Fruit fly (Drosophila melanogaster): ENCODE data around the gene dikar.

DNA sequence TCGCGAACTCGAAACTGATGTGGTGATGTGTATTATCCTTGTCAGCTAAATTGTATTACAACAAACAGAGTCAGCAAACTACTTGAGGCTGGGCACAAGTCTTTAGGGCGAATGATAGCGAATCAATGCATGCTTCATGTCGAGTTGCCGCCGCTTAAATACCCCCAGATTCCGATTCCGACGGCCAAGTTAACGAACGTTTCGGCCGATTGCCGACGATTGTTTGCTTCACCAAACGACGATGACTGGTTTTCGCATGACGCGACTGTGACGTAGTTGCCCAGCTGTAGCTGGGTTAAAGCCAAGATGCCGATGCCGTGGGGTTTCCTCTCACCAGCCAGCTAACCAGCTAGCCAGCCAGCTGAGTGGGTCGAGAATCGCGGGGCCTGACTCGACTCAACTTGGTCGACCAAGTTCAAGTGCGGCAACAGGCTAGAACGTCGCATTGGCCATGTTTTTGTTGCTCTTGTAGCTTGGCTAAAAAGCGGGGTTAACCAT, 23.5 kb downstream of the dikar start, which contains the start of gene ple:
- TF ChIP-seq insv (optimal IDR thresholded peaks at IDR 0.05) (no peak), ttk (optimal IDR thresholded peaks at IDR 0.05) (no peak), psq (optimal IDR thresholded peaks at IDR 0.05) (no peak), h (optimal IDR thresholded peaks at IDR 0.05) (no peak)

Measured in Kc167 (cell line).